Worm (Caenorhabditis elegans): ENCODE measurements around the gene rpl-12.

rpl-12 gene

DNA sequence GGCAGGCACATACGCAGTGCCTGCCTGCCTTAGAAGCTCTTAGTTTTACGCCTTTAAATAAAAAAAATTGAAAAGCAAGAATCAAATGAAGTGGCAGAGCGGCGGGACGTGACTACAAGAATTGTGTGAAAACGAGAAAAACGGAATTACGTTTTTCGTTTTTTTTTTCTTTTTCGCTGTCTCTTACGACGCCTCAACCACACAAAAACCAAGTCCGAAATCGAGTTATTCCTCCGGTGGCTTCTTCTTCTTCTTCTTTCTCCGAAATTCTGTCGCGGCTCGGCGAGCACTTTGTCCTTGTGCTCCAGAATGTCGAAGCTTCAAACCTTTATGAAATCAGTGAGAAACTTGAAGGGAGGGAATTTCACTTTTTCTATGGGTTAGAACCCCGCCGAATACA lies 19.9 kb downstream of the rpl-12 start:
- peak; percentile 34 for TF ChIP-seq ces-1 (GFP tag; optimal IDR thresholded peaks at IDR 0.05)
- peak; percentile 65 for TF ChIP-seq fkh-10 (GFP tag; optimal IDR thresholded peaks at IDR 0.05)
- no peak for TF ChIP-seq nhr-111 (GFP tag; optimal IDR thresholded peaks at IDR 0.05)

DNA sequence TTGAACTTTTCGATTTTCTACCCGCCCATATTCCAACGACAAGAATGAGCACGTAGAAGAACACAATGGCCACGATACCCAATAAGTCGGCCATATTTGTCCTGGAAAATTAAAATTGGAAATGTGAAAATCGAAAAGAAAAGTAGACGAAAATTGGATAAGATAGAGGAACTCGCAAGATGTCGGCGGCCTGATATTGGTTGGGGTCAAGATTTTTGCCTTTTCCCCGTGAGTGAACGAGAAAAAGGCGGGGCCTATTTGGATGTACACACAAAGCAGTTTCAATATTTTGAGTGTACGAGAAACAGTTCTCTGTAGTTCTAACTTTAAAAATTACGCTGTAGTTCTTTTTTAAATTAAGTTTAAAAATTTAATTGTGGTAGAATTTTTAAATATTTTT lies 26.0 kb downstream of the rpl-12 start, which contains the start of gene cho-1:
TSS of gene cho-1 (minus strand) at position 101 of the 400 bp plus-strand sequence.
- no peak for TF ChIP-seq unc-130 (GFP tag; optimal IDR thresholded peaks at IDR 0.05)
- TF ChIP-seq madf-5 (GFP tag; IDR thresholded peaks at IDR 0.05) = no peak
- no peak for TF ChIP-seq mdt-29 (GFP tag; IDR thresholded peaks at IDR 0.05)

DNA sequence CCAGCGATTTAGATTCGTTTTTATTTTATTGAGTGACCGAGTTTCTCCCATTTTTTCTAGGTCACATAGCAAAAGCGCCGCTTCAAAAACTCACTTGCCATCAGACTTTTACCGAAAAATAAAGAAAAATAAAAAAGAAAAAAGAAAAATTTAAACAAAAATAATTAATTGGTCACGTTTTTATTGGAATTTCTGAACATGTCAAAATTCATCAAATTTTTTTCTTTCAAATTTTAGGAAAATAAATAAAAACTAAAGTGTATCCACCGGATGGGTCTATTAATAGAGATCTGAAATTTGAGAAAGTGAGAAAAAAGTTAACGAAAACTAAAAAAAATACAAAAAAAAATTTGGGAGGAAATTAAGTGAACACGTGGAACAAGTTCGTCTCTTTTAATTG lies 30.9 kb downstream of the rpl-12 start, which contains the start of gene C48D1.9:
TSS of gene C48D1.9 (minus strand) at position 101 of the 400 bp plus-strand sequence.
- no peak for TF ChIP-seq skn-1 (tag; optimal IDR thresholded peaks at IDR 0.05)
- no peak for TF ChIP-seq unc-39 (tag; optimal IDR thresholded peaks at IDR 0.05)
- no peak for TF ChIP-seq nhr-77 (tag; optimal IDR thresholded peaks at IDR 0.05)
- TF ChIP-seq fkh-10 (GFP tag; optimal IDR thresholded peaks at IDR 0.05) = no peak
- TF ChIP-seq Y48G9A.11 (GFP tag; IDR thresholded peaks at IDR 0.05) = no peak
- no peak for TF ChIP-seq F49E8.2 (tag; optimal IDR thresholded peaks at IDR 0.05; ENCODE audit: borderline replicate concordance)
- no peak for TF ChIP-seq nhr-28 (tag; optimal IDR thresholded peaks at IDR 0.05)
- TF ChIP-seq tag-97 (GFP tag; IDR thresholded peaks at IDR 0.05) = no peak

DNA sequence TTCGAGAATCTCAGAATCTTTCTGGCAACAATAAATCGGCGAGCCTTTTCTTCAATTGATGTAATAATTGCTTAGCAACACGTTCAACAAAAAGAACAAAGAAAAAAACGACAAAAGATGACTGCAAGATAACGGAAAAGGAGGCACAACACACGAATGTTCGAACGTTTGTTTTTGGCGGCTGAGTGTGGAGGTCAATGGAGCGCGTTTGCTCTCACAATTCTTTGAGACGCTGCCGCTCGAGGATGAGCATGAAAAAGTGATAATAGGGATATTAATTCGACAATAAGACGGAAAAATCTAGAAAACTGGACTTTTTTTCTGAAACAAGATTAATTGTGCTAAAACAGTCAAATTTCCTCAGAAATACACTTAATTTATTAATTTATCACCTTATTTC lies 34.6 kb downstream of the rpl-12 start:
- TF ChIP-seq hlh-30 (tag; optimal IDR thresholded peaks at IDR 0.05; ENCODE audit: insufficient read depth) (peak; percentile 21), nhr-6 (tag; optimal IDR thresholded peaks at IDR 0.05) (peak; percentile 28), nhr-42 (GFP tag; IDR thresholded peaks at IDR 0.05) (no peak), Y48G9A.11 (GFP tag; IDR thresholded peaks at IDR 0.05) (no peak), mxl-3 (GFP tag; optimal IDR thresholded peaks at IDR 0.05) (no peak), tra-1 (GFP tag; IDR thresholded peaks at IDR 0.05) (no peak), lin-38 (GFP tag; IDR thresholded peaks at IDR 0.05) (peak; percentile 78), F49E8.2 (tag; optimal IDR thresholded peaks at IDR 0.05; ENCODE audit: borderline replicate concordance) (no peak), nhr-28 (tag; optimal IDR thresholded peaks at IDR 0.05) (peak; percentile 7), zfp-3 (GFP tag; conservative IDR thresholded peaks at IDR 0.05) (no peak), lin-29 (GFP tag; IDR thresholded peaks at IDR 0.05) (no peak), dpl-1 (GFP tag; optimal IDR thresholded peaks at IDR 0.05) (peak; percentile 58), ceh-82 (tag; optimal IDR thresholded peaks at IDR 0.05) (no peak), lsy-2 (tag; optimal IDR thresholded peaks at IDR 0.05) (peak in 1 of 2 experiments; percentile 20), Y5F2A.4 (GFP tag; optimal IDR thresholded peaks at IDR 0.05) (no peak), mes-2 (tag; optimal IDR thresholded peaks at IDR 0.05; ENCODE audit: poor library complexity, severe bottlenecking) (peak; percentile 57)

- TF ChIP-seq gei-8 (GFP tag; optimal IDR thresholded peaks at IDR 0.05) (no peak), spr-3 (GFP tag; optimal IDR thresholded peaks at IDR 0.05) (no peak), mdl-1 (tag; optimal IDR thresholded peaks at IDR 0.05) (no peak), nhr-77 (tag; optimal IDR thresholded peaks at IDR 0.05) (no peak)
These were observed 36.4 kb downstream of the rpl-12 start, which contains the start of gene ced-3 for ce11 chrIV:13204037-13204436. Gene ced-3 (minus strand): TSS chrIV:13204137.

- no peak for TF ChIP-seq unc-130 (GFP tag; optimal IDR thresholded peaks at IDR 0.05)
- TF ChIP-seq pqm-1 (tag; optimal IDR thresholded peaks at IDR 0.05) = no peak
- peak; percentile 49 for TF ChIP-seq aha-1 (tag)
- TF ChIP-seq attf-4 (tag; optimal IDR thresholded peaks at IDR 0.05) = no peak
- no peak for TF ChIP-seq nhr-42 (GFP tag; IDR thresholded peaks at IDR 0.05)
- TF ChIP-seq lin-39 (tag; optimal IDR thresholded peaks at IDR 0.05) = no peak
- TF ChIP-seq ceh-32 (tag; optimal IDR thresholded peaks at IDR 0.05; ENCODE audit: poor library complexity) = no peak
These were observed 43.2 kb downstream of the rpl-12 start, which contains the start of gene C48D1.1 for ce11 chrIV:13197282-13197681. Gene C48D1.1 (minus strand): TSS chrIV:13197382.

All from whole organism, L4 larva.